Fruit fly (Drosophila melanogaster) whole organism, embryonic: ENCODE data around the gene CG6163.

ENCODE experiments used
- CG12219 ChIP-seq: fragments of 200-800 bp; sonication (Bioruptor generic); optimal IDR thresholded peaks from 3 replicates; lab custom pipeline; 2018; ENCODE audit warnings: missing biosample characterization, mild to moderate bottlenecking, missing genetic modification characterization
- CG14965 ChIP-seq: fragments of 200-800 bp; sonication (Bioruptor generic); optimal IDR thresholded peaks from 2 replicates; lab custom pipeline; 2016; ENCODE audit warnings: missing biosample characterization, missing genetic modification characterization, borderline replicate concordance
- CG1647 ChIP-seq: fragments of 200-800 bp; sonication (Bioruptor generic); optimal IDR thresholded peaks from 3 replicates; lab custom pipeline; 2016; ENCODE audit warnings: missing biosample characterization, missing genetic modification characterization
- CG18476 ChIP-seq: fragments of 200-800 bp; sonication (Bioruptor generic); optimal IDR thresholded peaks from 2 replicates; lab custom pipeline; 2016; ENCODE audit warnings: missing biosample characterization, mild to moderate bottlenecking, missing genetic modification characterization
- CG2678 ChIP-seq: fragments of 200-800 bp; sonication (Bioruptor generic); optimal IDR thresholded peaks from 3 replicates; lab custom pipeline; 2019; ENCODE audit warnings: missing biosample characterization, mild to moderate bottlenecking, missing genetic modification characterization, moderate library complexity
- CG32772 ChIP-seq: fragments of 200-800 bp; sonication (Bioruptor generic); IDR thresholded peaks from 2 replicates; pipeline ENCODE4 v1.3.6; 2022; ENCODE audit warnings: missing biosample characterization, missing genetic modification characterization
- CG8478 ChIP-seq: fragments of >200 bp; optimal IDR thresholded peaks from 2 replicates; lab custom pipeline; 2018
- ac ChIP-seq: fragments of 200-800 bp; sonication (Bioruptor generic); optimal IDR thresholded peaks from 3 replicates; lab custom pipeline; 2017; ENCODE audit warnings: missing biosample characterization, mild to moderate bottlenecking, missing genetic modification characterization
- kah ChIP-seq: fragments of 200-800 bp; sonication (Bioruptor generic); optimal IDR thresholded peaks from 2 replicates; lab custom pipeline; 2018; ENCODE audit warnings: missing biosample characterization, mild to moderate bottlenecking, missing genetic modification characterization
- mirr ChIP-seq: fragments of 200-800 bp; sonication (Bioruptor generic); optimal IDR thresholded peaks from 3 replicates; lab custom pipeline; 2018; ENCODE audit warnings: missing biosample characterization, mild to moderate bottlenecking, missing genetic modification characterization
- nerfin-1 ChIP-seq: fragments of 200-800 bp; sonication (Bioruptor generic); optimal IDR thresholded peaks from 3 replicates; lab custom pipeline; 2019; ENCODE audit warnings: missing biosample characterization, mild to moderate bottlenecking, missing genetic modification characterization, moderate library complexity
- pnt ChIP-seq: fragments of 200-800 bp; sonication (Bioruptor generic); optimal IDR thresholded peaks from 3 replicates; lab custom pipeline; 2016; ENCODE audit warnings: missing biosample characterization, missing genetic modification characterization
- run ChIP-seq: fragments of 200-800 bp; sonication (Bioruptor generic); optimal IDR thresholded peaks from 3 replicates; lab custom pipeline; 2018; ENCODE audit warnings: missing biosample characterization, mild to moderate bottlenecking, missing genetic modification characterization
- sob ChIP-seq: fragments of 200-800 bp; sonication (Bioruptor generic); IDR thresholded peaks from 2 replicates; pipeline ENCODE4 v1.3.6; 2022; ENCODE audit warnings: missing biosample characterization, missing genetic modification characterization

DNA sequence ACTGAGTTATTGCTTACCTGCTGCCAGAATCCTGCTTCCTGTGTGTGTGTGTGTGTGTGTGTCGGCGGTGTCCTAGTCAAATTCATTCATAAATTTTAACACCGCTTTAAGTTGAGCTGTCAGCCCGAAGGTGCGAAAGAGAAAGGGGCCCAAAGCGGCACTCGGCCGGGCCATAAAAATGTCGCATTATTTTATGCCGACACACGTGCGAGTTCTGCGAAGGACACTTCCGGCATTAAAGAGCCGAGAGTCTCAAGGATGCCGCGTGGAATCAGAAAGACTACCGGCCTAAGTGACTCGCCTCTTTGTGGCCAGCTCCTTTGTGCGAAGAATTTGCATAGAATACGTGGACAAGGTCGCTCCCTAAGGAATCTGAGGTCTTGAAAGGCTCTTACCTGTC, 7.6 kb downstream of the CG6163 start:
- TF ChIP-seq pnt (GFP tag; lab: Kevin White, UChicago) (no peak), mirr (no peak), ac (GFP tag; lab: Kevin White, UChicago) (no peak), CG2678 (tag; lab: Kevin White, UChicago) (no peak), CG14965 (GFP tag; lab: Kevin White, UChicago) (no peak), kah (GFP tag; lab: Kevin White, UChicago) (no peak), CG8478 (no peak), CG32772 (no peak), sob (GFP tag; lab: Robert Waterston, UW) (no peak), CG12219 (GFP tag; lab: Kevin White, UChicago) (no peak), nerfin-1 (tag; lab: Kevin White, UChicago) (no peak), CG1647 (GFP tag; lab: Kevin White, UChicago) (no peak), run (tag; lab: Kevin White, UChicago) (no peak), CG18476 (no peak)
